Fruit fly (Drosophila melanogaster) whole organism, embryonic: ENCODE data around the gene sv.

ENCODE experiments used
- CG10366 ChIP-seq: fragments of 200-800 bp; sonication (Bioruptor generic); IDR thresholded peaks from 2 replicates; pipeline ENCODE4 v1.3.6; 2022; ENCODE audit warnings: missing biosample characterization, missing genetic modification characterization
- CG11093 ChIP-seq: fragments of 200-800 bp; sonication (Bioruptor generic); IDR thresholded peaks from 3 replicates; pipeline ENCODE4 v1.3.6; 2022; ENCODE audit warnings: missing biosample characterization, missing genetic modification characterization
- CG11723 ChIP-seq: fragments of 200-800 bp; sonication (Bioruptor generic); optimal IDR thresholded peaks from 2 replicates; lab custom pipeline; 2017; ENCODE audit warnings: missing biosample characterization, mild to moderate bottlenecking, missing genetic modification characterization
- CG12071 ChIP-seq: fragments of 200-800 bp; sonication (Bioruptor generic); optimal IDR thresholded peaks from 3 replicates; lab custom pipeline; 2018; ENCODE audit warnings: missing biosample characterization, mild to moderate bottlenecking, missing genetic modification characterization
- CG1233 ChIP-seq: fragments of 200-800 bp; sonication (Bioruptor generic); optimal IDR thresholded peaks from 4 replicates; lab custom pipeline; 2018; ENCODE audit warnings: missing biosample characterization, mild to moderate bottlenecking, missing genetic modification characterization
- CG14710 ChIP-seq: fragments of 200-800 bp; sonication (Bioruptor generic); optimal IDR thresholded peaks from 3 replicates; lab custom pipeline; 2019; ENCODE audit warnings: missing biosample characterization, mild to moderate bottlenecking, missing genetic modification characterization, moderate library complexity
- CG15479 ChIP-seq: fragments of 200-800 bp; sonication (Bioruptor generic); optimal IDR thresholded peaks from 3 replicates; lab custom pipeline; 2019; ENCODE audit warnings: missing biosample characterization, mild to moderate bottlenecking, missing genetic modification characterization, moderate library complexity
- CG1602 ChIP-seq: fragments of 200-800 bp; sonication (Bioruptor generic); optimal IDR thresholded peaks from 3 replicates; lab custom pipeline; 2016; ENCODE audit warnings: missing biosample characterization, missing genetic modification characterization
- CG1603 ChIP-seq: fragments of 200-800 bp; sonication (Bioruptor generic); optimal IDR thresholded peaks from 2 replicates; lab custom pipeline; 2019; ENCODE audit warnings: missing biosample characterization, mild to moderate bottlenecking, missing genetic modification characterization, moderate library complexity
- CG17385 ChIP-seq: fragments of 200-800 bp; sonication (Bioruptor generic); optimal IDR thresholded peaks from 3 replicates; lab custom pipeline; 2018; ENCODE audit warnings: missing biosample characterization, mild to moderate bottlenecking, missing genetic modification characterization
- CG18262 ChIP-seq: fragments of 200-800 bp; optimal IDR thresholded peaks from 3 replicates; lab custom pipeline; 2019; ENCODE audit warnings: missing biosample characterization, mild to moderate bottlenecking, missing genetic modification characterization, moderate library complexity
- CG1832 ChIP-seq: fragments of 200-800 bp; sonication (Bioruptor generic); optimal IDR thresholded peaks from 2 replicates; lab custom pipeline; 2017; ENCODE audit warnings: missing biosample characterization, mild to moderate bottlenecking, missing genetic modification characterization, inconsistent platforms
- CG2678 ChIP-seq: fragments of 200-800 bp; sonication (Bioruptor generic); optimal IDR thresholded peaks from 3 replicates; lab custom pipeline; 2019; ENCODE audit warnings: missing biosample characterization, mild to moderate bottlenecking, missing genetic modification characterization, moderate library complexity
- CG30020 ChIP-seq: fragments of 200-800 bp; optimal IDR thresholded peaks from 2 replicates; lab custom pipeline; 2019; ENCODE audit warnings: missing biosample characterization, mild to moderate bottlenecking, missing genetic modification characterization, moderate library complexity
- CG3995 ChIP-seq: fragments of 200-800 bp; sonication (Bioruptor generic); optimal IDR thresholded peaks from 3 replicates; lab custom pipeline; 2016; ENCODE audit warnings: missing biosample characterization, missing genetic modification characterization
- CG4424 ChIP-seq: fragments of 200-800 bp; sonication (Bioruptor generic); optimal IDR thresholded peaks from 3 replicates; lab custom pipeline; 2016; ENCODE audit warnings: missing biosample characterization, missing genetic modification characterization
- CG5180 ChIP-seq: fragments of 200-800 bp; sonication (Bioruptor generic); optimal IDR thresholded peaks from 3 replicates; lab custom pipeline; 2017; ENCODE audit warnings: missing biosample characterization, missing genetic modification characterization, mild to moderate bottlenecking, moderate library complexity, missing genetic modification reagents
- CG8388 ChIP-seq: fragments of 200-800 bp; sonication (Bioruptor generic); optimal IDR thresholded peaks from 2 replicates; lab custom pipeline; 2019; ENCODE audit warnings: missing biosample characterization, mild to moderate bottlenecking, missing genetic modification characterization, moderate library complexity
- Chrac-16 ChIP-seq: fragments of 200-800 bp; sonication (Bioruptor generic); optimal IDR thresholded peaks from 3 replicates; lab custom pipeline; 2016; ENCODE audit warnings: missing biosample characterization, missing genetic modification characterization
- E2f2 ChIP-seq: fragments of 200-800 bp; sonication (Bioruptor generic); IDR thresholded peaks from 2 replicates; pipeline ENCODE4 v1.3.6; 2022; ENCODE audit warnings: missing biosample characterization, missing genetic modification characterization
- ERR ChIP-seq: fragments of 200-800 bp; sonication (Bioruptor generic); optimal IDR thresholded peaks from 2 replicates; lab custom pipeline; 2016; ENCODE audit warnings: missing biosample characterization, missing genetic modification characterization
- Hr51 ChIP-seq, 2 experiments: fragments of 200-800 bp; sonication (Bioruptor generic); optimal IDR thresholded peaks; 2 replicates in 1 of 2; 3 replicates in 1 of 2; lab custom pipeline; 2016 to 2018; ENCODE audit warnings: missing biosample characterization in 2 of 2, missing genetic modification characterization in 2 of 2, mild to moderate bottlenecking in 1 of 2, moderate library complexity in 1 of 2
- Jarid2 ChIP-seq: fragments of 200-800 bp; sonication (Bioruptor generic); optimal IDR thresholded peaks from 3 replicates; lab custom pipeline; 2017; ENCODE audit warnings: mild to moderate bottlenecking, missing biosample characterization, missing genetic modification reagents, missing genetic modification characterization
- Mad ChIP-seq: fragments of 200-800 bp; sonication (Bioruptor generic); optimal IDR thresholded peaks from 2 replicates; lab custom pipeline; 2016; ENCODE audit warnings: missing biosample characterization, missing genetic modification characterization
- Neu2 ChIP-seq: fragments of 200-800 bp; sonication (Bioruptor generic); optimal IDR thresholded peaks from 3 replicates; lab custom pipeline; 2016; ENCODE audit warnings: missing biosample characterization, missing genetic modification characterization, borderline replicate concordance
- Nf-YA ChIP-seq: fragments of 200-800 bp; sonication (Bioruptor generic); IDR thresholded peaks from 2 replicates; pipeline ENCODE4 v1.3.6; 2022; ENCODE audit warnings: missing biosample characterization, missing genetic modification characterization
- NfI ChIP-seq: fragments of 200-800 bp; sonication (Bioruptor generic); optimal IDR thresholded peaks from 3 replicates; lab custom pipeline; 2018; ENCODE audit warnings: missing biosample characterization, mild to moderate bottlenecking, missing genetic modification characterization, moderate library complexity
- Optix ChIP-seq: fragments of 200-800 bp; sonication (Bioruptor generic); IDR thresholded peaks from 3 replicates; pipeline ENCODE4 v1.3.6; 2022; ENCODE audit warnings: missing biosample characterization, missing genetic modification characterization
- Ptx1 ChIP-seq: fragments of 200-800 bp; sonication (Bioruptor generic); IDR thresholded peaks from 2 replicates; pipeline ENCODE4 v1.3.6; 2022; ENCODE audit warnings: missing biosample characterization, missing genetic modification characterization
- Sox100B ChIP-seq: fragments of 200-800 bp; sonication (Bioruptor generic); optimal IDR thresholded peaks from 3 replicates; lab custom pipeline; 2018; ENCODE audit warnings: missing biosample characterization, mild to moderate bottlenecking, missing genetic modification characterization
- Sox102F ChIP-seq: fragments of 200-800 bp; sonication (Bioruptor generic); optimal IDR thresholded peaks from 2 replicates; lab custom pipeline; 2018; ENCODE audit warnings: missing biosample characterization, mild to moderate bottlenecking, missing genetic modification characterization, moderate library complexity
- az2 ChIP-seq: fragments of 200-800 bp; sonication (Bioruptor generic); optimal IDR thresholded peaks from 3 replicates; lab custom pipeline; 2016; ENCODE audit warnings: missing biosample characterization, missing genetic modification characterization
- bcd ChIP-seq: fragments of 200-800 bp; sonication (Bioruptor generic); optimal IDR thresholded peaks from 2 replicates; lab custom pipeline; 2017; ENCODE audit warnings: missing biosample characterization, mild to moderate bottlenecking, missing genetic modification characterization
- cas ChIP-seq: fragments of 200-800 bp; sonication (Bioruptor generic); IDR thresholded peaks from 2 replicates; pipeline ENCODE4 v1.3.6; 2022; ENCODE audit warnings: missing biosample characterization, missing genetic modification characterization
- dmrt11E ChIP-seq: fragments of 200-800 bp; sonication (Bioruptor generic); optimal IDR thresholded peaks from 3 replicates; lab custom pipeline; 2018; ENCODE audit warnings: missing biosample characterization, mild to moderate bottlenecking, missing genetic modification characterization, moderate library complexity
- emc ChIP-seq: fragments of 200-800 bp; sonication (Bioruptor generic); optimal IDR thresholded peaks from 2 replicates; lab custom pipeline; 2016; ENCODE audit warnings: missing biosample characterization, missing genetic modification characterization
- gem ChIP-seq: fragments of 200-800 bp; sonication (Bioruptor generic); optimal IDR thresholded peaks from 2 replicates; lab custom pipeline; 2019; ENCODE audit warnings: missing biosample characterization, mild to moderate bottlenecking, missing genetic modification characterization, moderate library complexity
- gfzf ChIP-seq: fragments of 200-800 bp; sonication (Bioruptor generic); optimal IDR thresholded peaks from 2 replicates; lab custom pipeline; 2016; ENCODE audit warnings: missing biosample characterization, mild to moderate bottlenecking, missing genetic modification characterization, moderate library complexity
- ham ChIP-seq: fragments of 200-800 bp; sonication (Bioruptor generic); IDR thresholded peaks from 2 replicates; pipeline ENCODE4 v1.3.6; 2022; ENCODE audit warnings: missing biosample characterization, missing genetic modification characterization
- hkb ChIP-seq, 2 experiments: fragments of 200-800 bp in 1 of 2; fragments of >200 bp in 1 of 2; sonication (Bioruptor generic) in 1 of 2; IDR thresholded peaks in 1 of 2; optimal IDR thresholded peaks in 1 of 2; 2 replicates each; pipeline versions ENCODE4 v1.3.6 to Lab custom; 2017 to 2022; ENCODE audit warnings: missing biosample characterization in 1 of 2, missing genetic modification characterization in 1 of 2
- nmo ChIP-seq: fragments of 200-800 bp; sonication (Bioruptor generic); optimal IDR thresholded peaks from 2 replicates; lab custom pipeline; 2018; ENCODE audit warnings: missing biosample characterization, mild to moderate bottlenecking, missing genetic modification characterization, moderate library complexity
- pb ChIP-seq: fragments of 200-800 bp; sonication (Bioruptor generic); optimal IDR thresholded peaks from 3 replicates; lab custom pipeline; 2016; ENCODE audit warnings: missing biosample characterization, missing genetic modification characterization
- pnt ChIP-seq: fragments of 200-800 bp; sonication (Bioruptor generic); optimal IDR thresholded peaks from 3 replicates; lab custom pipeline; 2016; ENCODE audit warnings: missing biosample characterization, missing genetic modification characterization
- run ChIP-seq: fragments of 200-800 bp; sonication (Bioruptor generic); optimal IDR thresholded peaks from 3 replicates; lab custom pipeline; 2018; ENCODE audit warnings: missing biosample characterization, mild to moderate bottlenecking, missing genetic modification characterization
- sc ChIP-seq, 3 experiments: fragments of >200 bp in 2 of 3; fragments of 200-800 bp in 1 of 3; sonication (Bioruptor generic) in 1 of 3; optimal IDR thresholded peaks; 2 replicates in 2 of 3; 3 replicates in 1 of 3; lab custom pipeline; 2017; ENCODE audit warnings: mild to moderate bottlenecking in 1 of 3, missing biosample characterization in 1 of 3, missing genetic modification characterization in 1 of 3, missing genetic modification reagents in 1 of 3
- sd ChIP-seq: fragments of 200-800 bp; sonication (Bioruptor generic); optimal IDR thresholded peaks from 3 replicates; lab custom pipeline; 2018; ENCODE audit warnings: missing biosample characterization, mild to moderate bottlenecking, missing genetic modification characterization, moderate library complexity
- sna ChIP-seq: fragments of 200-800 bp; sonication (Bioruptor generic); IDR thresholded peaks from 2 replicates; pipeline ENCODE4 v1.3.6; 2022; ENCODE audit warnings: missing biosample characterization, missing genetic modification characterization; ENCODE audit not compliant: partially characterized antibody
- tio ChIP-seq: fragments of 200-800 bp; sonication (Bioruptor generic); optimal IDR thresholded peaks from 2 replicates; lab custom pipeline; 2017; ENCODE audit warnings: missing biosample characterization, missing genetic modification characterization, inconsistent platforms

The sv gene

dm6 chr4:1062957-1063812 lies 25.4 kb upstream of the sv start (continued):
- TF ChIP-seq dmrt11E = no peak
- no peak for TF ChIP-seq CG3995 (GFP tag; lab: Kevin White, UChicago)
- TF ChIP-seq cas (GFP tag; lab: Robert Waterston, UW) = no peak
- no peak for TF ChIP-seq gfzf
- no peak for TF ChIP-seq CG1603 (tag; lab: Kevin White, UChicago)
- TF ChIP-seq CG2678 (tag; lab: Kevin White, UChicago) = peak; percentile 3
- no peak for TF ChIP-seq CG1233 (GFP tag; lab: Kevin White, UChicago)
- TF ChIP-seq pnt (GFP tag; lab: Kevin White, UChicago) = no peak
- no peak for TF ChIP-seq CG1832 (GFP tag; lab: Kevin White, UChicago)
- TF ChIP-seq Nf-YA (GFP tag; lab: Robert Waterston, UW) = no peak
- TF ChIP-seq Jarid2 (GFP tag; lab: Kevin White, UChicago) = no peak
- TF ChIP-seq ERR (GFP tag; lab: Kevin White, UChicago) = no peak
- no peak for TF ChIP-seq NfI (GFP tag; lab: Kevin White, UChicago)
- TF ChIP-seq ham (GFP tag; lab: Robert Waterston, UW) = no peak
- TF ChIP-seq CG18262 (tag; lab: Kevin White, UChicago) = peak; percentile 28
- no peak for TF ChIP-seq tio
- TF ChIP-seq CG30020 = peak; percentile 79
- TF ChIP-seq CG12071 (GFP tag; lab: Kevin White, UChicago) = no peak
- TF ChIP-seq CG15479 (GFP tag; lab: Kevin White, UChicago) = peak; percentile 46
- 0 out of 2 replicates have a peak, but pooled peaks have one; percentile 12 for TF ChIP-seq E2f2 (GFP tag; lab: Robert Waterston, UW)
- TF ChIP-seq CG17385 = peak; percentile 7
- TF ChIP-seq Sox102F = peak; percentile 18
- TF ChIP-seq emc (GFP tag; lab: Kevin White, UChicago) = no peak
- no peak for TF ChIP-seq run
- no peak for TF ChIP-seq CG11093 (GFP tag; lab: Robert Waterston, UW)
- TF ChIP-seq CG14710 (tag; lab: Kevin White, UChicago) = no peak
- TF ChIP-seq sd (tag; lab: Kevin White, UChicago) = no peak
- TF ChIP-seq Ptx1 (GFP tag; lab: Robert Waterston, UW) = no peak
- no peak for TF ChIP-seq pb
- no peak for TF ChIP-seq sc (optimal IDR thresholded peaks at IDR 0.05; lab: Kevin White, UChicago)
- no peak for TF ChIP-seq sc (GFP tag; optimal IDR thresholded peaks at IDR 0.05; lab: Kevin White, UChicago)
- TF ChIP-seq Sox100B (GFP tag; lab: Kevin White, UChicago) = no peak
- TF ChIP-seq CG11723 (GFP tag; lab: Kevin White, UChicago) = peak; percentile 67
- peak; percentile 93 for TF ChIP-seq CG8388 (GFP tag; lab: Kevin White, UChicago)
- TF ChIP-seq Hr51 (GFP tag; optimal IDR thresholded peaks at IDR 0.05; lab: Kevin White, UChicago) = no peak
- TF ChIP-seq, all 482 proteins: peak for 19

dm6 chr4:1064219-1064618 lies 24.4 kb upstream of the sv start:
- TF ChIP-seq Optix (no peak), Mad (GFP tag; lab: Kevin White, UChicago) (no peak), bcd (peak; percentile 20), CG4424 (GFP tag; lab: Kevin White, UChicago) (peak; percentile 28), Jarid2 (GFP tag; lab: Kevin White, UChicago) (no peak), Chrac-16 (GFP tag; lab: Kevin White, UChicago) (peak; percentile 3), CG5180 (GFP tag; lab: Kevin White, UChicago) (no peak), CG10366 (0 out of 2 replicates have a peak, but pooled peaks have one; percentile 18), hkb (optimal IDR thresholded peaks at IDR 0.05; lab: Kevin White, UChicago) (no peak), hkb (GFP tag; IDR thresholded peaks at IDR 0.05; lab: Robert Waterston, UW) (0 out of 2 replicates have a peak, but pooled peaks have one; percentile 38), gem (tag; lab: Kevin White, UChicago) (peak; percentile 65), sna (GFP tag; lab: Robert Waterston, UW) (no peak), az2 (GFP tag; lab: Kevin White, UChicago) (peak; percentile 27), Neu2 (no peak), nmo (GFP tag; lab: Kevin White, UChicago) (peak; percentile 10), CG1602 (GFP tag; lab: Kevin White, UChicago) (peak; percentile 9)
